Worm (Caenorhabditis elegans): ENCODE data around the gene F53F4.4.

Gene F53F4.4

ce11 chrV:13606651-13607242 lies 13.6 kb downstream of the F53F4.4 start, which contains the start of gene fmo-4:
Gene fmo-4, minus strand, starts transcription at chrV:13606701.
- TF ChIP-seq nhr-2 (tag; optimal IDR thresholded peaks at IDR 0.05), result no peak

- TF ChIP-seq ceh-43 (GFP tag; optimal IDR thresholded peaks at IDR 0.05) (no peak), unc-62 (GFP tag; optimal IDR thresholded peaks at IDR 0.05) (no peak), flh-1 (GFP tag; optimal IDR thresholded peaks at IDR 0.05) (no peak), ceh-83 (GFP tag; optimal IDR thresholded peaks at IDR 0.05) (no peak), cnd-1 (tag; optimal IDR thresholded peaks at IDR 0.05) (no peak)
Observed at ce11 chrV:13608486-13608885, 15.3 kb downstream of the F53F4.4 start.

- peak; percentile 93 for TF ChIP-seq ham-2 (GFP tag; optimal IDR thresholded peaks at IDR 0.05)
- no peak for TF ChIP-seq nhr-12 (tag; optimal IDR thresholded peaks at IDR 0.05)
Observed at ce11 chrV:13609806-13610205, 16.6 kb downstream of the F53F4.4 start.

ce11 chrV:13611782-13612181 lies 18.6 kb downstream of the F53F4.4 start, which contains the start of gene spig-9:
Gene spig-9, minus strand, starts transcription at chrV:13611882.
- TF ChIP-seq nhr-76 (tag; optimal IDR thresholded peaks at IDR 0.05) (no peak), sem-2 (GFP tag; optimal IDR thresholded peaks at IDR 0.05) (no peak), snpc-4 (tag; optimal IDR thresholded peaks at IDR 0.05) (no peak), tbx-8 (GFP tag; optimal IDR thresholded peaks at IDR 0.05) (no peak), elt-3 (tag; optimal IDR thresholded peaks at IDR 0.05) (no peak), drap-1 (GFP tag; optimal IDR thresholded peaks at IDR 0.05) (no peak)

ce11 chrV:13613870-13614269 lies 20.7 kb downstream of the F53F4.4 start, which contains the start of gene F53F4.7:
Gene F53F4.7, minus strand, starts transcription at chrV:13613970.
- TF ChIP-seq bed-3 (GFP tag; optimal IDR thresholded peaks at IDR 0.05) (no peak), flh-1 (GFP tag; optimal IDR thresholded peaks at IDR 0.05) (no peak), lin-32 (GFP tag; optimal IDR thresholded peaks at IDR 0.05) (no peak), cnd-1 (tag; optimal IDR thresholded peaks at IDR 0.05) (no peak), nhr-28 (tag; optimal IDR thresholded peaks at IDR 0.05) (no peak), ham-2 (GFP tag; optimal IDR thresholded peaks at IDR 0.05) (no peak), nhr-2 (tag; optimal IDR thresholded peaks at IDR 0.05) (no peak), unc-39 (tag; optimal IDR thresholded peaks at IDR 0.05) (no peak), ceh-43 (GFP tag; optimal IDR thresholded peaks at IDR 0.05) (no peak), mep-1 (tag; optimal IDR thresholded peaks at IDR 0.05) (no peak), drap-1 (GFP tag; optimal IDR thresholded peaks at IDR 0.05) (no peak), nhr-76 (tag; optimal IDR thresholded peaks at IDR 0.05) (no peak), unc-62 (GFP tag; optimal IDR thresholded peaks at IDR 0.05) (no peak), ztf-11 (tag; optimal IDR thresholded peaks at IDR 0.05) (no peak), elt-1 (tag; optimal IDR thresholded peaks at IDR 0.05; ENCODE audit: borderline replicate concordance, insufficient read depth) (no peak), elt-3 (tag; optimal IDR thresholded peaks at IDR 0.05) (no peak), zip-8 (tag; optimal IDR thresholded peaks at IDR 0.05) (no peak), nhr-12 (tag; optimal IDR thresholded peaks at IDR 0.05) (no peak)

ce11 chrV:13619752-13620151 lies 26.6 kb downstream of the F53F4.4 start, which contains the start of gene srd-11:
Gene srd-11, minus strand, starts transcription at chrV:13619852.
- TF ChIP-seq sem-2 (GFP tag; optimal IDR thresholded peaks at IDR 0.05) (no peak), M03D4.4 (tag; optimal IDR thresholded peaks at IDR 0.05) (no peak), cnd-1 (tag; optimal IDR thresholded peaks at IDR 0.05) (no peak), lsy-2 (tag; optimal IDR thresholded peaks at IDR 0.05) (no peak), ceh-43 (GFP tag; optimal IDR thresholded peaks at IDR 0.05) (no peak), elt-1 (tag; optimal IDR thresholded peaks at IDR 0.05; ENCODE audit: borderline replicate concordance, insufficient read depth) (no peak), ceh-39 (tag; optimal IDR thresholded peaks at IDR 0.05) (no peak)

- no peak for TF ChIP-seq zip-8 (tag; optimal IDR thresholded peaks at IDR 0.05)
- no peak for TF ChIP-seq sptf-1 (tag; optimal IDR thresholded peaks at IDR 0.05)
- TF ChIP-seq nhr-28 (tag; optimal IDR thresholded peaks at IDR 0.05), result no peak
- no peak for TF ChIP-seq nhr-2 (tag; optimal IDR thresholded peaks at IDR 0.05)
- TF ChIP-seq flh-1 (GFP tag; optimal IDR thresholded peaks at IDR 0.05), result no peak
- TF ChIP-seq M03D4.4 (tag; optimal IDR thresholded peaks at IDR 0.05), result no peak
- no peak for TF ChIP-seq lin-13 (tag; optimal IDR thresholded peaks at IDR 0.05)
- no peak for TF ChIP-seq nhr-76 (tag; optimal IDR thresholded peaks at IDR 0.05)
- TF ChIP-seq nhr-237 (tag; optimal IDR thresholded peaks at IDR 0.05), result no peak
- TF ChIP-seq tbx-8 (GFP tag; optimal IDR thresholded peaks at IDR 0.05), result no peak
- TF ChIP-seq lsy-2 (tag; optimal IDR thresholded peaks at IDR 0.05), result no peak
- no peak for TF ChIP-seq hlh-1 (tag; optimal IDR thresholded peaks at IDR 0.05)
Observed at ce11 chrV:13620676-13621075, 27.5 kb downstream of the F53F4.4 start, which contains the start of gene F53F4.15. Gene F53F4.15, plus strand, starts transcription at chrV:13620976.

All from whole organism, mixed stage, embryonic.